Worm (Caenorhabditis elegans) whole organism, dauer: Measurements from ENCODE around the gene F43G6.16.

ENCODE experiments used
- unc-62 ChIP-seq: sonication (generic microtip); optimal IDR thresholded peaks from 2 replicates; lab custom pipeline; 2017; ENCODE audit warnings: missing biosample characterization, missing genetic modification reagents, missing genetic modification characterization

The F43G6.16 gene

DNA sequence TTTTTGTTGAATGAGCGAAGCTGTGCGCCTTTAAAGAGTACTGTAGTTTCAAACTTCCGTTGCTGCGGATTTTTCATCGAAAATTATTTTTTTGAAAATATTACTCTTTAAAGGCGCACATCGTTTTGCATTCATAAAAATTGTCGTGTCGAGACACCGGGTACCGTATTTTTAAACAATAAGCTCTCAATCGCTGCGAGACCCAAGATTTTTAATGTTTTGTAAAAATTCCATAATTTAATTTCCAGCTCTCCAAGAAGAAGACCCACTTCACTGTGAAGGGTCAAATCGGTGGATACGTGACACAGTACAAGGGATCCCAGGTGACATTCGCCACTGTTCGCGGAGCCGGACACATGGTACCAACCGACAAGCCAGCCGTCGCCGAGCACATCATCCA is 40.1 kb downstream of the F43G6.16 start:
- TF ChIP-seq unc-62 (GFP tag; lab: Kevin White, UChicago): no peak

DNA sequence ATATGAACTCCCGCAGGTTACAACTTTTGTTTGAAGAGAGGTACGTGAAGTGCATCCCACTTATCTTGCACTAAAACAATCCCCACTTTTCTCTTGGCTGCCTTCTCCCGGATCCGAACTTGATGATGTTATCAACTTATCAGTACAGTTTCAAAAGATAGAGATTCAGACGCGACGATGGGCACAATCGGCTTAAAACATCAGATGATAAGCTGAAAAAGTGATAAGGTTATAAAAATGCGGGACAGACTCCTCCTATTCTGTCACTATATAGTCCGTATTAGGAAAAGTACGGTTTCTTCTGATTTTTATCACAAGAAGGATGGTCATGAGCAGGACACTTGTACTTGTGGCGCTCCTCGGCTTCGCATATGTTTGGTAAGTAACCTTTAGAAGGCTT is 43.2 kb downstream of the F43G6.16 start, which contains the start of gene ctsa-1.2:
Gene ctsa-1.2 (plus strand): TSS at position 160 of the 400 bp plus-strand sequence.
- no peak for TF ChIP-seq unc-62 (GFP tag; lab: Kevin White, UChicago)

DNA sequence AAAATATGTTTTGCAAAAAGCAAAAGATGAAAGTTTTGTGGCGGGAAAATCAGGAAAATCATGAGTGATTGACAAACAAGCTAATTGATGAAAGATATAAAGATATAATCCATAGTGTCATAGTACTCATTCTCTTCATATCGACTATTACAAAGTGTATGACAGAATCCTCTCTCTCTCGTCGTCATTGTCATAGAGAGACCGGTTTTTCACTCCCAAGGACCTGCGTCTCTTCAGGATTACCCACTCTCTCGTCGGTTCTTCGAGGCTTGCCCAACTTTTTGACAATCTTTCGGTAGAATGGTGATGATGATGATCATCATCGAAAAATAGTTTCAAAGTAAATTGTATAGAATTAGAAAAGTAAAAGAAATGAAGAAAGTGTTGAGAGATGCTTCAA is 45.1 kb downstream of the F43G6.16 start:
- TF ChIP-seq unc-62 (GFP tag; lab: Kevin White, UChicago): no peak

DNA sequence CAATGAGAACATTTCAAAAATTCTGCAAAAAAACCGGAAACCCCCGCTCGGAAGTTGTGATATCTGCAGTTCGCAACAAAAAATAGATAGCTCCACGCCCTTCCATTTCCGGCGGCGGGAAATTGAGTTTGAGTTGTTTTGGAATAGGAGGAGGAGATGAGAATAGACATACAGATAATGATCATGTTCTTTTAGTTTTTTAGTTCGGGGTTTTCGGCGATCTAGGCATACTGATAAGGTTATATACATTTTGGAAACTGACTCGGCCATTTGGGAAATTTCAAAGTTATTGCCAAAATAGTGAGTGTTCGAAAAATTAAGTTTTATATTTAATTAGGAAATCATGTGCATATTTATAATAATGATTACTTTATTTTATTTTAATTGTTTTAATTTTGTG is 48.6 kb downstream of the F43G6.16 start:
- no peak for TF ChIP-seq unc-62 (GFP tag; lab: Kevin White, UChicago)

DNA sequence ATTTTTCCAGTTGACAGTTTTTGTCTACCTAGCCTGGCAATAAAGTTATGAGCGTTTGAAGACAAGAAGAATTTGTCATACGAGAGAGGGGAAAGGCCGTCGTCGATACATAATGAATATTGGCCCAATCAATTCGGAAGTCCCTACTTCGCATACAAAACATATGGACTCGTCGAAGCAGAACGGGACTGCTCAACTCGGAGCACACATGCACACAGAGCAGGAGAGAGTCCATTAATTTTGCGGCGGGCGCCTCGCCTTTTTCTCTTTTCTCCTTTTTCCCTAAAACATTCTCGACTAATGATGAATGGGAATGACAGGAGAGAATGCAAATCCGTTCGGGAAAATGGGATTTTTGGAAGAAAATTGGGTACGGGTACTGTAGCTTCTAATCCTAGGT is 49.9 kb downstream of the F43G6.16 start, which contains the start of gene F13D12.8:
Gene F13D12.8 (minus strand): TSS at position 82 of the 400 bp plus-strand sequence.
- TF ChIP-seq unc-62 (GFP tag; lab: Kevin White, UChicago): no peak
